Fruit fly (Drosophila melanogaster): ENCODE measurements around the gene Pgam5.

The Pgam5 gene

DNA sequence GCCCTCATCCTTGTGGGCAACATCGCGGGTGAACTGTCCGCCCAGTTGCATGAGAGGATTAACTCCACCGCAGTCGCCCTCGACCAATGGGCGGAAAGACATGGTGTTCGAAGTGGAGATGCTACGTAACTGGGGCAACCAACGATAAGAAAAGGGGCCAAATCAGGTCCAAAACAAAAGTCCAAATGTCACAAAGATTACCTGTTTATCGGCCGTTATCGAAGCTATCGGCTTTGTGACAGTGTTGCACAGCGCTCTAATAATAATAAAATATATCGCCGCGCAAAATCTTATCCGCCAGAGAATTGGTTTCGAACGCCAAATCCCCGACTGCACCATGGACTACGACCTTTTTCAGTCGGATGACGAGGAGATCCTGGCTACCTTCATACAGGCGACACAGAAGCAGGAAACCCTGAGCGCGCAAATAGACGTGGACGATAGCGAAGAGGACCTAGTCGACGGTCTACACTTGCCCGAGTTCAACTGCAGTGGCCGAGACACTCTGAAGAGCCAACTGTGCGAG, 4.7 kb downstream of the Pgam5 start, which contains the start of the genes CG14803 and Pex5:
Gene CG14803 (plus strand): TSS at position 285 of the 526 bp plus-strand sequence.
Gene Pex5 (minus strand): TSS at position 476 of the 526 bp plus-strand sequence.
- no peak for TF ChIP-seq gl (tag; optimal IDR thresholded peaks at IDR 0.05)
- peak; percentile 29; the same call in 1 of the 2 replicates for TF ChIP-seq Ets98B (GFP tag; IDR thresholded peaks at IDR 0.05)

DNA sequence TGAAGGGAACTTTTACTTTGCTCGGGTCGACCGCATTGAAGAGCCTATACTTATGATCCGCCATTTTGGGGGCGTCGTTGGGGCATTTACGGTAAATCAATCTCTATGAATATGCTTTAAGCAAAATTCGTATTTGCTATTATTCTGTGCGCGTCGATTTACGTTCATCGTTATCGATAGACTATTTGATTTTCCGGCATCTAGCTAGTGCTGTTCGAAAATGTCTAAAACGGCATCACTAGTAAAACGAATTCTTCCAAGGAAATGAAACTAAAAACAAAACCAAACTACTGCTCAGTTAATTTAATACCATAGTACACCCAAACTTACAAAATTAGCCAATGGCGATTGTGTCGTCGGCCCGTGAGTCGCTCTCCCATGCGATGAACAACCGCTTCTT, 7.7 kb downstream of the Pgam5 start, which contains the start of the genes Gcna and MED18:
Gene Gcna (minus strand): TSS at position 163 of the 400 bp plus-strand sequence.
Gene MED18 (plus strand): TSS at position 237 of the 400 bp plus-strand sequence.
- TF ChIP-seq CG12605 (GFP tag; IDR thresholded peaks at IDR 0.05) (no peak), CG17806 (tag; optimal IDR thresholded peaks at IDR 0.05) (no peak), CG34367 (tag; optimal IDR thresholded peaks at IDR 0.05) (no peak), EcR (GFP tag; optimal IDR thresholded peaks at IDR 0.05) (no peak), Pif1B (GFP tag; optimal IDR thresholded peaks at IDR 0.05) (no peak), D1 (tag; optimal IDR thresholded peaks at IDR 0.05) (no peak), gl (tag; optimal IDR thresholded peaks at IDR 0.05) (no peak), Pif1A (GFP tag; optimal IDR thresholded peaks at IDR 0.05) (no peak), CG9948 (tag; optimal IDR thresholded peaks at IDR 0.05) (no peak), CG32121 (GFP tag; IDR thresholded peaks at IDR 0.05) (no peak)

DNA sequence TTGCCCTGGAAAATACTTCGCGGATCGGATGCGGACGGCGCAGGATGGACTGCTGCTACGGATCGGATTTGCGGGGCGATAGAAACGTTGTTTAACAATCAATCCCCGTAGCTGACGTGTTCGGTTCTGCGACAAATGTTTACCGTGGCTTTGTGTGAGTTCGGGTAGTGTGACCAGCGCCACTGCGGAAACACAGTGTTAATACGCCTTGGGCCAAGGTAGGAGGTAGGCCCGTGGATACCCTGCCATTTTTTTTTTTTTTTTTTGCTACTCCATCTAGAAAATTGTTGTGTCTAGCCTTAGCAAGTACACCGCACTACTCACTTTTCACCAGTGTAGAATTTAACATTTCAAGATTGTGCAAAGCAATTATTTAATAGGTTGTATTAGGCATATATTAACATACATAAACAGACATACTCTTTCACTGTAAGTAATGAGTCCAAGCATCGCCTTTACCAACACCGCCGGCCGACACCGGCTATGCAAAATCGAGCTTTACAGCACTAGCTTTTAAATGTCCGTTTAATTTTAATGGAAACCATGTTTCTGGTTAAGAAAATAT, 11.7 kb downstream of the Pgam5 start, which contains the start of gene deltaCOP:
Gene deltaCOP (minus strand): TSS at position 171 of the 565 bp plus-strand sequence.
- peak; percentile 75 for TF ChIP-seq CG15710 (tag; optimal IDR thresholded peaks at IDR 0.05)
- TF ChIP-seq EcR (GFP tag; optimal IDR thresholded peaks at IDR 0.05) = peak; percentile 15
- TF ChIP-seq fd96Ca (GFP tag; IDR thresholded peaks at IDR 0.05) = peak; percentile 86
- no peak for TF ChIP-seq CG8159 (tag; optimal IDR thresholded peaks at IDR 0.05)
- peak; percentile 76 for TF ChIP-seq Snoo (tag; optimal IDR thresholded peaks at IDR 0.05)
- no peak for TF ChIP-seq Pif1B (GFP tag; optimal IDR thresholded peaks at IDR 0.05)
- TF ChIP-seq CG13204 (GFP tag; optimal IDR thresholded peaks at IDR 0.05) = no peak
- TF ChIP-seq D1 (tag; optimal IDR thresholded peaks at IDR 0.05) = no peak
- TF ChIP-seq CG8301 (tag; optimal IDR thresholded peaks at IDR 0.05) = no peak
- no peak for TF ChIP-seq CG34367 (tag; optimal IDR thresholded peaks at IDR 0.05)
- TF ChIP-seq CG10348 (GFP tag; IDR thresholded peaks at IDR 0.05) = peak; percentile 57
- TF ChIP-seq CG12605 (GFP tag; IDR thresholded peaks at IDR 0.05) = peak; percentile 52; the same call in 1 of the 2 replicates
- TF ChIP-seq rn (GFP tag; IDR thresholded peaks at IDR 0.05) = peak; percentile 47; the same call in 1 of the 2 replicates
- TF ChIP-seq CG17806 (tag; optimal IDR thresholded peaks at IDR 0.05) = peak; percentile 54
- peak; percentile 69; the same call in 2 of the 3 replicates for TF ChIP-seq CG4496 (GFP tag; IDR thresholded peaks at IDR 0.05)
- TF ChIP-seq gl (tag; optimal IDR thresholded peaks at IDR 0.05) = peak; percentile 43
- peak; percentile 70 for TF ChIP-seq CG32121 (GFP tag; IDR thresholded peaks at IDR 0.05)
- peak; percentile 63 for TF ChIP-seq CG9948 (tag; optimal IDR thresholded peaks at IDR 0.05)
- TF ChIP-seq Ets98B (GFP tag; IDR thresholded peaks at IDR 0.05) = peak; percentile 75
- no peak for TF ChIP-seq CG14655 (GFP tag; optimal IDR thresholded peaks at IDR 0.05)
- TF ChIP-seq Pif1A (GFP tag; optimal IDR thresholded peaks at IDR 0.05) = no peak

DNA sequence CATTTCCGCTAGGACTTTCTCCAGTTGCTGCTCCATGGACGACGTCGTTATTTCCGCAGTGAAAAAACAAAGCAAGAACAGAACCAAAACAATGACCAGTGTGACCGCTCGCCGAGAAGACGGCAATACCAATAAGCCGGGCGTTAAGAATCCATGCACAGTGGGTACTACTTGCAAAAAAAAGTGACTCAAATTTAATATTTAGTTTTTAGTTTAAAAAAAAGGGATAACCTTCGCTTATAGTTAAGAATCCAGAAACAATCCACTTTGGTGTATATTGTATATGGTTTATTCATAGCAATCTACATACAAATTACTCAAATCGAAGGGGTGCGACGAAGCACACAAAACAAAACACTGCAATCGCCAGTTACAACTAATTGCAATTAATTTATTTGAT, 14.5 kb downstream of the Pgam5 start, which contains the start of gene Lamtor5:
Gene Lamtor5 (minus strand): TSS at position 105 of the 400 bp plus-strand sequence.
- TF ChIP-seq Ets98B (GFP tag; IDR thresholded peaks at IDR 0.05) = peak; percentile 11; the same call in 1 of the 2 replicates
- TF ChIP-seq CG14655 (GFP tag; optimal IDR thresholded peaks at IDR 0.05) = no peak
- TF ChIP-seq rn (GFP tag; IDR thresholded peaks at IDR 0.05) = no peak
- peak; percentile 30 for TF ChIP-seq Snoo (tag; optimal IDR thresholded peaks at IDR 0.05)
- TF ChIP-seq CG12605 (GFP tag; IDR thresholded peaks at IDR 0.05) = no peak
- TF ChIP-seq CG10348 (GFP tag; IDR thresholded peaks at IDR 0.05) = no peak
- peak; percentile 52 for TF ChIP-seq CG8301 (tag; optimal IDR thresholded peaks at IDR 0.05)
- peak; percentile 28 for TF ChIP-seq CG15710 (tag; optimal IDR thresholded peaks at IDR 0.05)
- peak; percentile 27 for TF ChIP-seq CG9948 (tag; optimal IDR thresholded peaks at IDR 0.05)
- peak; percentile 20 for TF ChIP-seq CG34367 (tag; optimal IDR thresholded peaks at IDR 0.05)
- no peak for TF ChIP-seq CG13204 (GFP tag; optimal IDR thresholded peaks at IDR 0.05)
- no peak for TF ChIP-seq D1 (tag; optimal IDR thresholded peaks at IDR 0.05)
- TF ChIP-seq CG4496 (GFP tag; IDR thresholded peaks at IDR 0.05) = peak; percentile 66
- no peak for TF ChIP-seq gl (tag; optimal IDR thresholded peaks at IDR 0.05)
- peak; percentile 53; the same call in 2 of the 3 replicates for TF ChIP-seq fd96Ca (GFP tag; IDR thresholded peaks at IDR 0.05)
- TF ChIP-seq CG8159 (tag; optimal IDR thresholded peaks at IDR 0.05) = peak; percentile 51
- TF ChIP-seq Pif1A (GFP tag; optimal IDR thresholded peaks at IDR 0.05) = no peak
- no peak for TF ChIP-seq EcR (GFP tag; optimal IDR thresholded peaks at IDR 0.05)
- TF ChIP-seq CG17806 (tag; optimal IDR thresholded peaks at IDR 0.05) = peak; percentile 29
- peak; percentile 55 for TF ChIP-seq Pif1B (GFP tag; optimal IDR thresholded peaks at IDR 0.05)
- TF ChIP-seq CG32121 (GFP tag; IDR thresholded peaks at IDR 0.05) = peak; percentile 33; the same call in 1 of the 2 replicates

DNA sequence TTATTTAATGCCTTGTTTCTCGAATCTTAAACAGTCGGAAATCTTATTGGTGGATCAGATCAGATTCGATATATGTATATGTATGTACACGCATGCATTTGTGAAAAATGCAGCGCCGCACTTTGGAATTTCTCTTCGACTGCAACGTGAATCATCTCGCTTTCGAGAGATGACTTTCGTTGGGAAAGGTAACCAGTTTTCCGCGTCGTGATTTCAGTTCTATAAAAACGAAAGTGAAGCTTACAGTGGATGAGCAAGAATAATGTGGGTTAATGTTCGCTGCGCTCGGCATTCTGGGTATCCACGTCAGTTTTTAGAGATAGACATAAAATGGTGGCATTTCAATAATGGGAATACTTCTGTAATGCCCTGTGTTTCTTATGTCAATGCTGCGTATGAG, 16.8 kb downstream of the Pgam5 start:
- TF ChIP-seq rn (GFP tag; IDR thresholded peaks at IDR 0.05) (no peak), Pif1B (GFP tag; optimal IDR thresholded peaks at IDR 0.05) (no peak), CG8301 (tag; optimal IDR thresholded peaks at IDR 0.05) (peak; percentile 27), EcR (GFP tag; optimal IDR thresholded peaks at IDR 0.05) (peak; percentile 14), CG17806 (tag; optimal IDR thresholded peaks at IDR 0.05) (no peak)

DNA sequence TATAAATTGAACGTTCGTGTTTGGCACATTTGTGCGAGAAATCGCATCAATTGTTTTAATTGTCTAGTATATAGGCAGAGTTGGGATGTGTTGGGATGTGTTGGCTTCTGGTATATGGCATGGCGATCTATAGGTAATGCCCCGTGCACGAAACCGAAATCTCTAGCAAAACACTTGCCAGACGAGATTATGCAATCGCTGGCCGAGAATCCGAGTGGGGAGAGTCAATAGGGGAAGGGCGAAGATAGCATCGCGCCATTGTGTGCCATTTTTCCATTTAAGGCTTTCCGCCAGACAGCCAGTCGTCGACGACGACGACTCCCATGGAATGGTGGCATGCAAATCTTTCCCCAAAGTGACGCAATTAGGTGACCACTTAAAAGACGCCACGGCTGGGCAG, 18.5 kb downstream of the Pgam5 start:
- TF ChIP-seq CG8301 (tag; optimal IDR thresholded peaks at IDR 0.05) = no peak
- no peak for TF ChIP-seq CG10348 (GFP tag; IDR thresholded peaks at IDR 0.05)
- no peak for TF ChIP-seq CG12605 (GFP tag; IDR thresholded peaks at IDR 0.05)
- TF ChIP-seq fd96Ca (GFP tag; IDR thresholded peaks at IDR 0.05) = no peak
- no peak for TF ChIP-seq Pif1A (GFP tag; optimal IDR thresholded peaks at IDR 0.05)
- no peak for TF ChIP-seq CG9948 (tag; optimal IDR thresholded peaks at IDR 0.05)
- TF ChIP-seq CG14655 (GFP tag; optimal IDR thresholded peaks at IDR 0.05) = no peak
- no peak for TF ChIP-seq CG8159 (tag; optimal IDR thresholded peaks at IDR 0.05)
- TF ChIP-seq rn (GFP tag; IDR thresholded peaks at IDR 0.05) = no peak
- no peak for TF ChIP-seq Ets98B (GFP tag; IDR thresholded peaks at IDR 0.05)
- no peak for TF ChIP-seq CG15710 (tag; optimal IDR thresholded peaks at IDR 0.05)
- no peak for TF ChIP-seq CG17806 (tag; optimal IDR thresholded peaks at IDR 0.05)
- no peak for TF ChIP-seq EcR (GFP tag; optimal IDR thresholded peaks at IDR 0.05)
- TF ChIP-seq CG4496 (GFP tag; IDR thresholded peaks at IDR 0.05) = no peak
- TF ChIP-seq CG13204 (GFP tag; optimal IDR thresholded peaks at IDR 0.05) = no peak
- TF ChIP-seq gl (tag; optimal IDR thresholded peaks at IDR 0.05) = no peak
- TF ChIP-seq D1 (tag; optimal IDR thresholded peaks at IDR 0.05) = no peak

Measured in whole organism, pupa.